Fruit fly (Drosophila melanogaster) whole organism, embryonic: ENCODE data around the gene CG45045.

ENCODE experiments used
- C15 ChIP-seq: fragments of 200-800 bp; sonication (Bioruptor generic); IDR thresholded peaks from 3 replicates; pipeline ENCODE4 v1.3.6; 2022; ENCODE audit warnings: missing biosample characterization, missing genetic modification characterization
- CG10431 ChIP-seq: fragments of 200-800 bp; sonication (Bioruptor generic); optimal IDR thresholded peaks from 3 replicates; lab custom pipeline; 2018; ENCODE audit warnings: missing biosample characterization, mild to moderate bottlenecking, missing genetic modification characterization
- CG10462 ChIP-seq: fragments of 200-800 bp; sonication (Bioruptor generic); optimal IDR thresholded peaks from 2 replicates; lab custom pipeline; 2016; ENCODE audit warnings: missing biosample characterization, missing genetic modification characterization
- CG11398 ChIP-seq: fragments of 200-800 bp; sonication (Bioruptor generic); optimal IDR thresholded peaks from 2 replicates; lab custom pipeline; 2016; ENCODE audit warnings: missing biosample characterization, missing genetic modification characterization
- CG11696 ChIP-seq: fragments of 200-800 bp; sonication (Bioruptor generic); IDR thresholded peaks from 2 replicates; pipeline ENCODE4 v1.3.6; 2022; ENCODE audit warnings: missing biosample characterization, missing genetic modification characterization
- CG12071 ChIP-seq: fragments of 200-800 bp; sonication (Bioruptor generic); optimal IDR thresholded peaks from 3 replicates; lab custom pipeline; 2018; ENCODE audit warnings: missing biosample characterization, mild to moderate bottlenecking, missing genetic modification characterization
- CG12299 ChIP-seq: fragments of 200-800 bp; sonication (Bioruptor generic); optimal IDR thresholded peaks from 2 replicates; lab custom pipeline; 2018; ENCODE audit warnings: missing biosample characterization, mild to moderate bottlenecking, missing genetic modification characterization
- CG12744 ChIP-seq: fragments of 200-800 bp; sonication (Bioruptor generic); optimal IDR thresholded peaks from 2 replicates; lab custom pipeline; 2016; ENCODE audit warnings: missing biosample characterization, missing genetic modification characterization
- CG12769 ChIP-seq: fragments of 200-800 bp; sonication (Bioruptor generic); optimal IDR thresholded peaks from 2 replicates; lab custom pipeline; 2019; ENCODE audit warnings: missing biosample characterization, mild to moderate bottlenecking, missing genetic modification characterization, moderate library complexity
- CG15011 ChIP-seq: fragments of 200-800 bp; sonication (Bioruptor generic); optimal IDR thresholded peaks from 3 replicates; lab custom pipeline; 2018; ENCODE audit warnings: missing biosample characterization, mild to moderate bottlenecking, missing genetic modification characterization
- CG17385 ChIP-seq: fragments of 200-800 bp; sonication (Bioruptor generic); optimal IDR thresholded peaks from 3 replicates; lab custom pipeline; 2018; ENCODE audit warnings: missing biosample characterization, mild to moderate bottlenecking, missing genetic modification characterization
- CG17829 ChIP-seq: fragments of 200-800 bp; optimal IDR thresholded peaks from 2 replicates; lab custom pipeline; 2019; ENCODE audit warnings: missing biosample characterization, mild to moderate bottlenecking, missing genetic modification characterization, moderate library complexity
- CG2116 ChIP-seq: fragments of 200-800 bp; sonication (Bioruptor generic); optimal IDR thresholded peaks from 3 replicates; lab custom pipeline; 2018; ENCODE audit warnings: missing biosample characterization, mild to moderate bottlenecking, missing genetic modification characterization
- CG33213 ChIP-seq: fragments of 200-800 bp; sonication (Bioruptor generic); optimal IDR thresholded peaks from 3 replicates; lab custom pipeline; 2016; ENCODE audit warnings: missing biosample characterization, missing genetic modification characterization
- CG3847 ChIP-seq: fragments of 200-800 bp; sonication (Bioruptor generic); IDR thresholded peaks from 2 replicates; pipeline ENCODE4 v1.3.6; 2022; ENCODE audit warnings: missing biosample characterization, missing genetic modification characterization
- CG6175 ChIP-seq: fragments of 200-800 bp; sonication (Bioruptor generic); IDR thresholded peaks from 3 replicates; pipeline ENCODE4 v1.3.6; 2022; ENCODE audit warnings: missing biosample characterization, missing genetic modification characterization
- CG6791 ChIP-seq: fragments of 200-800 bp; sonication (Bioruptor generic); IDR thresholded peaks from 3 replicates; pipeline ENCODE4 v1.3.6; 2022; ENCODE audit warnings: missing biosample characterization, missing genetic modification characterization; ENCODE audit not compliant: partially characterized antibody
- CG7372 ChIP-seq: fragments of 200-800 bp; sonication (Bioruptor generic); IDR thresholded peaks from 2 replicates; pipeline ENCODE4 v1.3.6; 2022; ENCODE audit warnings: missing biosample characterization, missing genetic modification characterization
- CG8290 ChIP-seq, 3 experiments: fragments of 200-800 bp; sonication (Bioruptor generic); optimal IDR thresholded peaks; 2 replicates each; lab custom pipeline; 2016 to 2019; ENCODE audit warnings: missing biosample characterization in 3 of 3, missing genetic modification characterization in 3 of 3, mild to moderate bottlenecking in 2 of 3, moderate library complexity in 1 of 3
- CG8944 ChIP-seq: fragments of 200-800 bp; sonication (Bioruptor generic); optimal IDR thresholded peaks from 3 replicates; lab custom pipeline; 2016; ENCODE audit warnings: missing biosample characterization, missing genetic modification characterization
- CG9932 ChIP-seq: fragments of 200-800 bp; sonication (Bioruptor generic); IDR thresholded peaks from 2 replicates; pipeline ENCODE4 v1.3.6; 2022; ENCODE audit warnings: missing biosample characterization, missing genetic modification characterization
- CTCF ChIP-seq: fragments of 200-800 bp; sonication (Bioruptor generic); optimal IDR thresholded peaks from 2 replicates; lab custom pipeline; 2017; ENCODE audit warnings: missing biosample characterization, mild to moderate bottlenecking, missing genetic modification characterization, moderate library complexity
- Chrac-16 ChIP-seq: fragments of 200-800 bp; sonication (Bioruptor generic); optimal IDR thresholded peaks from 3 replicates; lab custom pipeline; 2016; ENCODE audit warnings: missing biosample characterization, missing genetic modification characterization
- Dbx ChIP-seq: fragments of 200-800 bp; sonication (Bioruptor generic); IDR thresholded peaks from 3 replicates; pipeline ENCODE4 v1.3.6; 2022; ENCODE audit warnings: missing biosample characterization, missing genetic modification characterization
- Dll ChIP-seq: fragments of 200-800 bp; sonication (Bioruptor generic); IDR thresholded peaks from 4 replicates; pipeline ENCODE4 v1.3.6; 2022; ENCODE audit warnings: missing biosample characterization, missing genetic modification characterization; ENCODE audit not compliant: partially characterized antibody
- Hr78 ChIP-seq, 2 experiments: fragments of 200-800 bp in 1 of 2; fragments of >200 bp in 1 of 2; sonication (Bioruptor generic) in 1 of 2; optimal IDR thresholded peaks; 2 replicates each; lab custom pipeline; 2017 to 2019; ENCODE audit warnings: missing biosample characterization in 2 of 2, missing genetic modification characterization in 2 of 2, mild to moderate bottlenecking in 1 of 2, moderate library complexity in 1 of 2
- Lpt ChIP-seq: fragments of >200 bp; optimal IDR thresholded peaks from 2 replicates; lab custom pipeline; 2018; ENCODE audit warnings: missing biosample characterization, missing genetic modification characterization
- Rx ChIP-seq: fragments of 200-800 bp; sonication (Bioruptor generic); IDR thresholded peaks from 2 replicates; pipeline ENCODE4 v1.3.6; 2022; ENCODE audit warnings: missing biosample characterization, missing genetic modification characterization
- Sox102F ChIP-seq: fragments of 200-800 bp; sonication (Bioruptor generic); optimal IDR thresholded peaks from 2 replicates; lab custom pipeline; 2018; ENCODE audit warnings: missing biosample characterization, mild to moderate bottlenecking, missing genetic modification characterization, moderate library complexity
- Spps ChIP-seq: fragments of 200-800 bp; sonication (Bioruptor generic); optimal IDR thresholded peaks from 2 replicates; lab custom pipeline; 2018; ENCODE audit warnings: missing biosample characterization, mild to moderate bottlenecking, missing genetic modification characterization
- Ssrp ChIP-seq: fragments of 200-800 bp; sonication (Bioruptor generic); optimal IDR thresholded peaks from 2 replicates; lab custom pipeline; 2018; ENCODE audit warnings: missing biosample characterization, mild to moderate bottlenecking, missing genetic modification characterization, moderate library complexity
- ab ChIP-seq: fragments of 200-800 bp; sonication (Bioruptor generic); optimal IDR thresholded peaks from 2 replicates; lab custom pipeline; 2016; ENCODE audit warnings: missing biosample characterization, missing genetic modification characterization
- ac ChIP-seq: fragments of 200-800 bp; sonication (Bioruptor generic); optimal IDR thresholded peaks from 3 replicates; lab custom pipeline; 2017; ENCODE audit warnings: missing biosample characterization, mild to moderate bottlenecking, missing genetic modification characterization
- bcd ChIP-seq: fragments of 200-800 bp; sonication (Bioruptor generic); optimal IDR thresholded peaks from 2 replicates; lab custom pipeline; 2017; ENCODE audit warnings: missing biosample characterization, mild to moderate bottlenecking, missing genetic modification characterization
- chn ChIP-seq: fragments of 200-800 bp; sonication (Bioruptor generic); optimal IDR thresholded peaks from 2 replicates; lab custom pipeline; 2016; ENCODE audit warnings: missing biosample characterization, missing genetic modification characterization
- ci ChIP-seq: fragments of 200-800 bp; sonication (Bioruptor generic); IDR thresholded peaks from 3 replicates; pipeline ENCODE4 v1.3.6; 2022; ENCODE audit warnings: missing biosample characterization, missing genetic modification characterization
- crp ChIP-seq, 2 experiments: fragments of 200-800 bp; sonication (Bioruptor generic); optimal IDR thresholded peaks; 2 replicates in 1 of 2; 3 replicates in 1 of 2; lab custom pipeline; 2017; ENCODE audit warnings: missing biosample characterization in 2 of 2, missing genetic modification characterization in 2 of 2, mild to moderate bottlenecking in 1 of 2, moderate library complexity in 1 of 2
- dmrt11E ChIP-seq: fragments of 200-800 bp; sonication (Bioruptor generic); optimal IDR thresholded peaks from 3 replicates; lab custom pipeline; 2018; ENCODE audit warnings: missing biosample characterization, mild to moderate bottlenecking, missing genetic modification characterization, moderate library complexity
- exex ChIP-seq: fragments of 200-800 bp; sonication (Bioruptor generic); optimal IDR thresholded peaks from 4 replicates; lab custom pipeline; 2018; ENCODE audit warnings: missing biosample characterization, mild to moderate bottlenecking, missing genetic modification characterization, moderate library complexity
- fd3F ChIP-seq: fragments of 200-800 bp; sonication (Bioruptor generic); optimal IDR thresholded peaks from 2 replicates; lab custom pipeline; 2018; ENCODE audit warnings: missing biosample characterization, mild to moderate bottlenecking, missing genetic modification characterization, moderate library complexity
- gsb ChIP-seq: fragments of 200-800 bp; sonication (Bioruptor generic); IDR thresholded peaks from 2 replicates; pipeline ENCODE4 v1.3.6; 2022; ENCODE audit warnings: missing biosample characterization, missing genetic modification characterization
- hth ChIP-seq: fragments of >200 bp; optimal IDR thresholded peaks from 2 replicates; lab custom pipeline; 2017; ENCODE audit warnings: inconsistent platforms
- ind ChIP-seq: fragments of 200-800 bp; sonication (Bioruptor generic); optimal IDR thresholded peaks from 3 replicates; lab custom pipeline; 2016; ENCODE audit warnings: missing biosample characterization, missing genetic modification characterization
- insv ChIP-seq, 2 experiments: fragments of 200-800 bp; sonication (Bioruptor generic); optimal IDR thresholded peaks; 3 replicates each; lab custom pipeline; 2016 to 2018; ENCODE audit warnings: missing biosample characterization in 2 of 2, missing genetic modification characterization in 2 of 2
- lilli ChIP-seq: fragments of 200-800 bp; sonication (Bioruptor generic); optimal IDR thresholded peaks from 3 replicates; lab custom pipeline; 2016; ENCODE audit warnings: missing biosample characterization, missing genetic modification characterization
- lov ChIP-seq, 2 experiments: fragments of 200-800 bp in 1 of 2; fragments of >200 bp in 1 of 2; sonication (Bioruptor generic) in 1 of 2; IDR thresholded peaks in 1 of 2; optimal IDR thresholded peaks in 1 of 2; 2 replicates in 1 of 2; 3 replicates in 1 of 2; pipeline versions ENCODE4 v1.3.6 to Lab custom; 2017 to 2022; ENCODE audit warnings: missing biosample characterization in 1 of 2, missing genetic modification characterization in 1 of 2
- pros ChIP-seq: fragments of 200-800 bp; sonication (Bioruptor generic); optimal IDR thresholded peaks from 3 replicates; lab custom pipeline; 2019; ENCODE audit warnings: missing biosample characterization, mild to moderate bottlenecking, missing genetic modification characterization, moderate library complexity
- tio ChIP-seq: fragments of 200-800 bp; sonication (Bioruptor generic); optimal IDR thresholded peaks from 2 replicates; lab custom pipeline; 2017; ENCODE audit warnings: missing biosample characterization, missing genetic modification characterization, inconsistent platforms
- wdn ChIP-seq: fragments of 200-800 bp; sonication (Bioruptor generic); IDR thresholded peaks from 2 replicates; pipeline ENCODE4 v1.3.6; 2022; ENCODE audit warnings: missing biosample characterization, missing genetic modification characterization
- zen ChIP-seq: fragments of 200-800 bp; sonication (Bioruptor generic); optimal IDR thresholded peaks from 3 replicates; lab custom pipeline; 2018; ENCODE audit warnings: missing biosample characterization, mild to moderate bottlenecking, missing genetic modification characterization, moderate library complexity
- zf30C ChIP-seq: fragments of 200-800 bp; sonication (Bioruptor generic); optimal IDR thresholded peaks from 3 replicates; lab custom pipeline; 2018; ENCODE audit warnings: missing biosample characterization, mild to moderate bottlenecking, missing genetic modification characterization

CG45045 gene

DNA sequence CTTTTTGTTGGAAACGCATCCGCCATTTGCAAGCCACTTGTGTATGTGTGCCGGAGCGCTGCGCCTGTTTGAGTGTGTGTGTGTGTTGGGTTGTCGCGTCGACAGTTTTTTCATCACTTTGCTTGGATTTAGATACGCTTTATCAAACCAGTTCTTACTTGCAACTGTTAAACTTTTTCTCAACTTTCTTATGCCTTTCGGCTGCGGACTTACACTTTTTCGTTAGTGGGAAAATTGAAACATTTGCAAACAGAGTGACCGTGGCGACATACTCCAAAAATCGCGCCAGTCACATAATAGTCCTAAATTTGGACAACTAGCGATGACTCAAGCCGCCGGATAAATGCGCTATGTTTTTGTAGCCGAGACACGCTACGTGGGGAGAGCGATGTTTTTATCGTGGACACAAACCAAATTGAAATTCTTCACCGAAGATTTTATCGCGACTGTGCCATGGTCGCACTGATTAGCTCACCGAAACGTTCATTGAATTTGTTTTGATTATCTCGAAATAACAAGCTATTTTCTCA lies 14.9 kb downstream of the CG45045 start, which contains the start of the genes alt and CG7655 (continued):
- no peak for TF ChIP-seq crp (GFP tag; optimal IDR thresholded peaks at IDR 0.05; lab: Kevin White, UChicago)
- no peak for TF ChIP-seq Rx (GFP tag; lab: Robert Waterston, UW)
- TF ChIP-seq CG12071 (GFP tag; lab: Kevin White, UChicago): no peak
- peak; percentile 90 for TF ChIP-seq CG33213 (GFP tag; lab: Kevin White, UChicago)
- TF ChIP-seq insv (GFP tag; optimal IDR thresholded peaks at IDR 0.05; lab: Kevin White, UChicago): peak in 1 of 2 experiments; percentile 65
- no peak for TF ChIP-seq fd3F (GFP tag; lab: Kevin White, UChicago)
- TF ChIP-seq Hr78 (GFP tag; optimal IDR thresholded peaks at IDR 0.05; lab: Kevin White, UChicago): no peak
- no peak for TF ChIP-seq CG12744 (GFP tag; lab: Kevin White, UChicago)
- no peak for TF ChIP-seq chn (GFP tag; lab: Kevin White, UChicago)
- TF ChIP-seq Sox102F (GFP tag; lab: Kevin White, UChicago): no peak
- no peak for TF ChIP-seq CG11398 (GFP tag; lab: Kevin White, UChicago)
- TF ChIP-seq CG7372 (GFP tag; lab: Robert Waterston, UW): no peak
- TF ChIP-seq CG10462: no peak
- no peak for TF ChIP-seq dmrt11E (tag; lab: Kevin White, UChicago)
- no peak for TF ChIP-seq ci (GFP tag; lab: Robert Waterston, UW)
- TF ChIP-seq Dll (GFP tag; lab: Robert Waterston, UW): no peak
- TF ChIP-seq CG17829: peak; percentile 73
- TF ChIP-seq CG2116: peak; percentile 66
- no peak for TF ChIP-seq tio (GFP tag; lab: Kevin White, UChicago)
- TF ChIP-seq zen: peak; percentile 30
- peak; percentile 23 for TF ChIP-seq CG12299 (tag; lab: Kevin White, UChicago)
- peak; percentile 72 for TF ChIP-seq CTCF (GFP tag; lab: Kevin White, UChicago)
- no peak for TF ChIP-seq lilli (GFP tag; lab: Kevin White, UChicago)
- TF ChIP-seq CG8944 (GFP tag; lab: Kevin White, UChicago): no peak
- no peak for TF ChIP-seq CG3847 (GFP tag; lab: Robert Waterston, UW)
- TF ChIP-seq gsb (GFP tag; lab: Robert Waterston, UW): no peak
- TF ChIP-seq CG15011: no peak
- TF ChIP-seq CG17385 (GFP tag; lab: Kevin White, UChicago): peak; percentile 22
- TF ChIP-seq CG11696: no peak
- TF ChIP-seq pros (GFP tag; lab: Kevin White, UChicago): peak; percentile 74
- TF ChIP-seq Ssrp: no peak
- TF ChIP-seq bcd (GFP tag; lab: Kevin White, UChicago): no peak
- TF ChIP-seq Lpt (GFP tag; lab: Kevin White, UChicago): no peak
- peak; percentile 29 for TF ChIP-seq CG10431 (GFP tag; lab: Kevin White, UChicago)
- TF ChIP-seq wdn (GFP tag; lab: Robert Waterston, UW): no peak
- TF ChIP-seq Spps (tag; lab: Kevin White, UChicago): no peak
- no peak for TF ChIP-seq CG6175 (GFP tag; lab: Robert Waterston, UW)
- TF ChIP-seq zf30C (GFP tag; lab: Kevin White, UChicago): no peak
- no peak for TF ChIP-seq exex (tag; lab: Kevin White, UChicago)
- TF ChIP-seq CG8290 (GFP tag; optimal IDR thresholded peaks at IDR 0.05; lab: Kevin White, UChicago): peak; percentile 41
- TF ChIP-seq CG8290 (tag; optimal IDR thresholded peaks at IDR 0.05; lab: Kevin White, UChicago): peak in 1 of 2 experiments; percentile 86
- TF ChIP-seq CG6791 (GFP tag; lab: Robert Waterston, UW): no peak
- no peak for TF ChIP-seq Dbx
- TF ChIP-seq ab (GFP tag; lab: Kevin White, UChicago): no peak
- TF ChIP-seq lov (optimal IDR thresholded peaks at IDR 0.05; lab: Kevin White, UChicago): no peak
- no peak for TF ChIP-seq lov (GFP tag; IDR thresholded peaks at IDR 0.05; lab: Robert Waterston, UW)
- no peak for TF ChIP-seq ac (GFP tag; lab: Kevin White, UChicago)
- TF ChIP-seq hth (lab: Kevin White, UChicago): no peak
- TF ChIP-seq C15 (GFP tag; lab: Robert Waterston, UW): no peak
- no peak for TF ChIP-seq CG12769
- TF ChIP-seq ind (GFP tag; lab: Kevin White, UChicago): no peak
- no peak for TF ChIP-seq Chrac-16 (GFP tag; lab: Kevin White, UChicago)
- no peak for TF ChIP-seq CG9932
